Comparison of ENCODE assay signal across 1 fruit fly cellular context in the genomic region with DNA sequence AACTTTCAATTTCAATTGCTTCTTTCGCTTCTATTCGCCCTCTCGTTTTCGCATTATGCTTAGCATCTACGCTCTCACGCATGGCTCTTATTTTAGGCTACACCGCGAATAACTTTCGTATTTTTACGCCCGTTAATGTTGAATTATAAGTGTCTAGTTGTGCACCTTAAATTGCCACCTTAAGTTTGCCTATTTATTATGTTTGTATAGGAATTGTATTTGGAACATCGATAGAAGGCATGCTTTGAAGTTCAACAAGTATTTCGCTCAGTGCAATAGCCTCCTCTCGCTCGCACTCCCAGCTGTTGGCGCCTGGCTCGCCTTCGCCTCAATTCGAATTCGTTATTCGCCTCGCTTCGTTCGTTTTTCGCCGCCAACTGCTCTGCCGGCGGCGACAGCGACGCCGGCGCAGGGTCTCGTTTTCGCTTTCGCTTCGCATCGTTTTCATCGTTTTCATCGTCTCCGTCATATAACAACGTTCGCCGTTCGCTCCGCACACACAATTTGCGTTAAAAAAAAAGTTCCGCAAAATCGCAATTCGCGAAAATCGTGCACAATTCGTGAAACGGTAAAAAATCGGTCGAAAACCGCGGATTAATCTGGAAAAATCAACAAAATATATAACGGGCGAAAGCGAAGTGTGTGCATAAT.
TF ChIP-seq lines count a peak whose summit lies in the region.

No protein-coding gene starts in this region.

TF ChIP-seq in whole organism, embryonic, 481 proteins besides CTCF, POLR2A, EP300 and RAD21 (continued from another document):
- TF ChIP-seq CG17612 (GFP tag; IDR thresholded peaks at IDR 0.05; lab: Robert Waterston, UW): peak; percentile 92
- peak; percentile 94 for TF ChIP-seq CG15514 (GFP tag; optimal IDR thresholded peaks at IDR 0.05; lab: Kevin White, UChicago)
- TF ChIP-seq CG4730 (GFP tag; IDR thresholded peaks at IDR 0.05; lab: Robert Waterston, UW): peak; percentile 94
- peak; percentile 97 for TF ChIP-seq CG10209 (GFP tag; optimal IDR thresholded peaks at IDR 0.05; lab: Kevin White, UChicago)
- no peak for TF ChIP-seq hkb (optimal IDR thresholded peaks at IDR 0.05; lab: Kevin White, UChicago)
- peak; percentile 98 for TF ChIP-seq hkb (GFP tag; IDR thresholded peaks at IDR 0.05; lab: Robert Waterston, UW)
- no peak for TF ChIP-seq unc-4 (GFP tag; IDR thresholded peaks at IDR 0.05; lab: Robert Waterston, UW; ENCODE audit: partially characterized antibody)
- TF ChIP-seq chn (GFP tag; optimal IDR thresholded peaks at IDR 0.05; lab: Kevin White, UChicago): peak; percentile 98
- TF ChIP-seq bcd (GFP tag; optimal IDR thresholded peaks at IDR 0.05; lab: Kevin White, UChicago): peak; percentile 98
- peak; percentile 85 for TF ChIP-seq Hey (tag; optimal IDR thresholded peaks at IDR 0.05; lab: Kevin White, UChicago)
- peak; percentile 99 for TF ChIP-seq gro (GFP tag; optimal IDR thresholded peaks at IDR 0.05; lab: Kevin White, UChicago)
- TF ChIP-seq CG4617 (GFP tag; optimal IDR thresholded peaks at IDR 0.05; lab: Kevin White, UChicago; ENCODE audit: borderline replicate concordance): peak; percentile 92
- peak; percentile 94 for TF ChIP-seq CG15011 (GFP tag; optimal IDR thresholded peaks at IDR 0.05; lab: Kevin White, UChicago)
- peak; percentile 96 for TF ChIP-seq Mes4 (GFP tag; optimal IDR thresholded peaks at IDR 0.05; lab: Kevin White, UChicago)
